Fruit fly (Drosophila melanogaster): ENCODE measurements around the gene CG18170.

CG18170 gene

DNA sequence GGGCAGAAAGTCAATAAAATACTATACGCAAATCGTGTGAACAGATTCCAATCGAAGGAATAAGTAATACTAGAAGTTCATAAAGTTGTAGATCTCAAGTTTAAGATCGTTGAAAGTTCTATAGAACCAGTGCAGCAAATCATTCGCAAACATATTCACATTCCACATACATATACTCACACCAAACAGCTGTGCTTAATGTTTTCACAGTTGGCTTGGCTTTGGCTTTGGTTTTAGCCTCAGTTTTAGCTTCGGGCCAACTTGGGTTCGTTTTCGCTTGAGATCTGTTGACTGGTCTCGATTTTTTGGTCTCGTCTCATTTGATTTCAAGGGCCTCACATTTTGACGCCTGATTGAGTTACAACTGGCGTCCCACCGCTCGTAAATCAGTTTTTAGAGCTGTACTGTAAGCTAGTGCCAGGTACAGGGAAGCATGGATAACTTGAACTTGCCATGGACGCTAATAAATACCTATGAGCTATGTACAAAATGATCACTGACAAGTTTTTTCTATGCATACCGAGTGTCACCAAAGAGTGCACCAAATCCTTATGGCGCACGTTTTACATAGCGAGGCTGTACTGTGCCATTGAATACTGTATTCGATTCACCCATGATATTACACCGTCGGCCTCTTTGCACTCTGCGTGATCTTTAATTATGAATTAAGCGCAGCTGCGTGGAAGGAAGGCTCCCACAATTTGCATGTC, 15.5 kb upstream of the CG18170 start (continued):
- TF ChIP-seq zen2 (GFP tag; IDR thresholded peaks at IDR 0.05; ENCODE audit: partially characterized antibody) (no peak), seq (GFP tag; IDR thresholded peaks at IDR 0.05) (peak; percentile 86), chif (GFP tag; optimal IDR thresholded peaks at IDR 0.05) (peak; percentile 57 to 71), CG10321 (GFP tag; IDR thresholded peaks at IDR 0.05) (peak; percentile 64), cwo (GFP tag; optimal IDR thresholded peaks at IDR 0.05) (peak; percentile 61), CG1832 (GFP tag; optimal IDR thresholded peaks at IDR 0.05) (no peak), Rx (GFP tag; IDR thresholded peaks at IDR 0.05) (peak; percentile 84), Dref (GFP tag; IDR thresholded peaks at IDR 0.05) (peak; percentile 33; the same call in 1 of the 2 replicates), gfzf (GFP tag; optimal IDR thresholded peaks at IDR 0.05) (no peak), Camta (GFP tag; optimal IDR thresholded peaks at IDR 0.05) (peak; percentile 82), GATAe (GFP tag; conservative IDR thresholded peaks at IDR 0.05) (peak; percentile 64; the same call in 1 of the 2 replicates), maf-S (GFP tag; optimal IDR thresholded peaks at IDR 0.05) (peak; percentile 77), CG11398 (GFP tag; optimal IDR thresholded peaks at IDR 0.05) (peak; percentile 74), CG7963 (GFP tag; IDR thresholded peaks at IDR 0.05; ENCODE audit: partially characterized antibody) (no peak), vnd (GFP tag; IDR thresholded peaks at IDR 0.05; ENCODE audit: partially characterized antibody) (no peak), jing (GFP tag; optimal IDR thresholded peaks at IDR 0.05) (peak; percentile 29), ase (GFP tag; IDR thresholded peaks at IDR 0.05) (0 out of 3 replicates have a peak, but pooled peaks have one; percentile 43), fru (optimal IDR thresholded peaks at IDR 0.05) (no peak), en (GFP tag; optimal IDR thresholded peaks at IDR 0.05) (peak; percentile 71), Mad (GFP tag; optimal IDR thresholded peaks at IDR 0.05) (peak; percentile 60), BEAF-32 (GFP tag; optimal IDR thresholded peaks at IDR 0.05) (no peak), Dip3 (GFP tag; optimal IDR thresholded peaks at IDR 0.05) (peak; percentile 76), ac (GFP tag; optimal IDR thresholded peaks at IDR 0.05) (no peak), slp2 (GFP tag; optimal IDR thresholded peaks at IDR 0.05) (peak; percentile 60), CG30020 (tag; optimal IDR thresholded peaks at IDR 0.05) (no peak), CG16815 (GFP tag; optimal IDR thresholded peaks at IDR 0.05) (peak; percentile 42), CG12769 (tag; optimal IDR thresholded peaks at IDR 0.05) (peak; percentile 94), oc (tag; optimal IDR thresholded peaks at IDR 0.05) (peak; percentile 28), lov (optimal IDR thresholded peaks at IDR 0.05) (no peak), lov (GFP tag; IDR thresholded peaks at IDR 0.05) (peak; percentile 78; the same call in 2 of the 3 replicates), CG9727 (GFP tag; optimal IDR thresholded peaks at IDR 0.05) (peak; percentile 69), zfh1 (GFP tag; IDR thresholded peaks at IDR 0.05) (peak; percentile 86), slou (GFP tag; optimal IDR thresholded peaks at IDR 0.05) (peak; percentile 64), CG14965 (GFP tag; optimal IDR thresholded peaks at IDR 0.05; ENCODE audit: borderline replicate concordance) (peak; percentile 55), CG1603 (tag; optimal IDR thresholded peaks at IDR 0.05) (peak; percentile 86), CG7271 (tag; optimal IDR thresholded peaks at IDR 0.05) (no peak), psq (GFP tag; optimal IDR thresholded peaks at IDR 0.05) (no peak), p53 (GFP tag; optimal IDR thresholded peaks at IDR 0.05) (no peak), CG10565 (GFP tag; optimal IDR thresholded peaks at IDR 0.05) (peak; percentile 17), abd-A (tag; optimal IDR thresholded peaks at IDR 0.05) (no peak), Mrtf (GFP tag; IDR thresholded peaks at IDR 0.05) (peak; percentile 92), crc (GFP tag; optimal IDR thresholded peaks at IDR 0.05) (peak; percentile 85), crp (GFP tag; optimal IDR thresholded peaks at IDR 0.05) (peak in 1 of 2 experiments; percentile 8), knrl (GFP tag; IDR thresholded peaks at IDR 0.05; ENCODE audit: partially characterized antibody) (no peak), nerfin-2 (GFP tag; IDR thresholded peaks at IDR 0.05; ENCODE audit: partially characterized antibody) (no peak), MBD-R2 (GFP tag; IDR thresholded peaks at IDR 0.05) (peak; percentile 82), chinmo (GFP tag; IDR thresholded peaks at IDR 0.05; ENCODE audit: partially characterized antibody) (peak; percentile 53; the same call in 1 of the 4 replicates), Eip74EF (GFP tag; optimal IDR thresholded peaks at IDR 0.05) (peak in 1 of 2 experiments; percentile 35), fu2 (GFP tag; optimal IDR thresholded peaks at IDR 0.05) (peak; percentile 52)

Measured in whole organism, embryonic.